Fruit fly (Drosophila melanogaster) whole organism, embryonic: ENCODE data around the gene Eig71Ed.
A peak's percentile ranks its signal among the peaks of the same experiment; 100 is the strongest.

Source experiments
- Atf6 ChIP-seq: fragments of 200-800 bp; sonication (Bioruptor generic); IDR thresholded peaks from 2 replicates; pipeline ENCODE4 v1.3.6; 2022; ENCODE audit warnings: missing biosample characterization, missing genetic modification characterization
- BEAF-32 ChIP-seq: fragments of 200-800 bp; sonication (Bioruptor generic); optimal IDR thresholded peaks from 3 replicates; lab custom pipeline; 2017; ENCODE audit warnings: missing biosample characterization, missing genetic modification characterization, mild to moderate bottlenecking, moderate library complexity, missing genetic modification reagents
- C15 ChIP-seq: fragments of 200-800 bp; sonication (Bioruptor generic); IDR thresholded peaks from 3 replicates; pipeline ENCODE4 v1.3.6; 2022; ENCODE audit warnings: missing biosample characterization, missing genetic modification characterization
- CG10209 ChIP-seq: fragments of 200-800 bp; sonication (Bioruptor generic); optimal IDR thresholded peaks from 3 replicates; lab custom pipeline; 2017; ENCODE audit warnings: missing biosample characterization, mild to moderate bottlenecking, missing genetic modification characterization, missing genetic modification reagents
- CG13624 ChIP-seq: fragments of 200-800 bp; sonication (Bioruptor generic); optimal IDR thresholded peaks from 2 replicates; lab custom pipeline; 2016; ENCODE audit warnings: missing biosample characterization, missing genetic modification characterization
- CG14860 ChIP-seq: fragments of 200-800 bp; sonication (Bioruptor generic); IDR thresholded peaks from 3 replicates; pipeline ENCODE4 v1.3.6; 2022; ENCODE audit warnings: missing biosample characterization, missing genetic modification characterization; ENCODE audit not compliant: partially characterized antibody
- CG15601 ChIP-seq: fragments of 200-800 bp; sonication (Bioruptor generic); optimal IDR thresholded peaks from 3 replicates; lab custom pipeline; 2019; ENCODE audit warnings: missing biosample characterization, mild to moderate bottlenecking, missing genetic modification characterization, moderate library complexity
- CG16813 ChIP-seq: fragments of 200-800 bp; sonication (Bioruptor generic); IDR thresholded peaks from 3 replicates; pipeline ENCODE4 v1.3.6; 2022; ENCODE audit warnings: missing biosample characterization, missing genetic modification characterization; ENCODE audit not compliant: partially characterized antibody
- CG16863 ChIP-seq: fragments of 200-800 bp; sonication (Bioruptor generic); optimal IDR thresholded peaks from 3 replicates; lab custom pipeline; 2016; ENCODE audit warnings: missing biosample characterization, missing genetic modification characterization
- CG17612 ChIP-seq: fragments of 200-800 bp; sonication (Bioruptor generic); IDR thresholded peaks from 2 replicates; pipeline ENCODE4 v1.3.6; 2022; ENCODE audit warnings: missing biosample characterization, missing genetic modification characterization
- CG18262 ChIP-seq: fragments of 200-800 bp; optimal IDR thresholded peaks from 3 replicates; lab custom pipeline; 2019; ENCODE audit warnings: missing biosample characterization, mild to moderate bottlenecking, missing genetic modification characterization, moderate library complexity
- CG1832 ChIP-seq: fragments of 200-800 bp; sonication (Bioruptor generic); optimal IDR thresholded peaks from 2 replicates; lab custom pipeline; 2017; ENCODE audit warnings: missing biosample characterization, mild to moderate bottlenecking, missing genetic modification characterization, inconsistent platforms
- CG2129 ChIP-seq: fragments of 200-800 bp; sonication (Bioruptor generic); IDR thresholded peaks from 2 replicates; pipeline ENCODE4 v1.3.6; 2022; ENCODE audit warnings: missing biosample characterization, missing genetic modification characterization; ENCODE audit not compliant: partially characterized antibody
- CG2199 ChIP-seq: fragments of 200-800 bp; sonication (Bioruptor generic); IDR thresholded peaks from 3 replicates; pipeline ENCODE4 v1.3.6; 2022; ENCODE audit warnings: missing biosample characterization, missing genetic modification characterization
- CG30020 ChIP-seq: fragments of 200-800 bp; optimal IDR thresholded peaks from 2 replicates; lab custom pipeline; 2019; ENCODE audit warnings: missing biosample characterization, mild to moderate bottlenecking, missing genetic modification characterization, moderate library complexity
- CG30431 ChIP-seq: fragments of 200-800 bp; sonication (Bioruptor generic); optimal IDR thresholded peaks from 2 replicates; lab custom pipeline; 2017; ENCODE audit warnings: missing biosample characterization, missing genetic modification characterization
- CG3726 ChIP-seq: fragments of 200-800 bp; sonication (Bioruptor generic); IDR thresholded peaks from 3 replicates; pipeline ENCODE4, ENCODE4 v1.3.6; 2022; ENCODE audit warnings: missing biosample characterization, missing genetic modification characterization
- CG4820 ChIP-seq: fragments of 200-800 bp; sonication (Bioruptor generic); optimal IDR thresholded peaks from 3 replicates; lab custom pipeline; 2016; ENCODE audit warnings: missing biosample characterization, missing genetic modification characterization
- CG4854 ChIP-seq: fragments of 200-800 bp; sonication (Bioruptor generic); optimal IDR thresholded peaks from 2 replicates; lab custom pipeline; 2016; ENCODE audit warnings: missing biosample characterization, missing genetic modification characterization, inconsistent platforms
- CG5180 ChIP-seq: fragments of 200-800 bp; sonication (Bioruptor generic); optimal IDR thresholded peaks from 3 replicates; lab custom pipeline; 2017; ENCODE audit warnings: missing biosample characterization, missing genetic modification characterization, mild to moderate bottlenecking, moderate library complexity, missing genetic modification reagents
- CG6765 ChIP-seq: fragments of 200-800 bp; sonication (Bioruptor generic); optimal IDR thresholded peaks from 3 replicates; lab custom pipeline; 2017; ENCODE audit warnings: missing biosample characterization, mild to moderate bottlenecking, missing genetic modification characterization
- CTCF ChIP-seq: fragments of 200-800 bp; sonication (Bioruptor generic); optimal IDR thresholded peaks from 2 replicates; lab custom pipeline; 2017; ENCODE audit warnings: missing biosample characterization, mild to moderate bottlenecking, missing genetic modification characterization, moderate library complexity
- Deaf1 ChIP-seq: fragments of 200-800 bp; optimal IDR thresholded peaks from 3 replicates; lab custom pipeline; 2019; ENCODE audit warnings: missing biosample characterization, mild to moderate bottlenecking, missing genetic modification characterization, moderate library complexity
- Dek ChIP-seq: fragments of 200-800 bp; sonication (Bioruptor generic); optimal IDR thresholded peaks from 3 replicates; lab custom pipeline; 2019; ENCODE audit warnings: missing biosample characterization, mild to moderate bottlenecking, missing genetic modification characterization, moderate library complexity
- HLH54F ChIP-seq: fragments of 200-800 bp; sonication (Bioruptor generic); optimal IDR thresholded peaks from 3 replicates; lab custom pipeline; 2016; ENCODE audit warnings: missing biosample characterization, missing genetic modification characterization
- Hr3 ChIP-seq: fragments of 200-800 bp; sonication (Bioruptor generic); optimal IDR thresholded peaks from 3 replicates; lab custom pipeline; 2016; ENCODE audit warnings: missing biosample characterization, missing genetic modification characterization
- Lpt ChIP-seq: fragments of >200 bp; optimal IDR thresholded peaks from 2 replicates; lab custom pipeline; 2018; ENCODE audit warnings: missing biosample characterization, missing genetic modification characterization
- Mrtf ChIP-seq: fragments of 200-800 bp; sonication (Bioruptor generic); IDR thresholded peaks from 3 replicates; pipeline ENCODE4 v1.3.6; 2022; ENCODE audit warnings: missing biosample characterization, missing genetic modification characterization
- Rx ChIP-seq: fragments of 200-800 bp; sonication (Bioruptor generic); IDR thresholded peaks from 2 replicates; pipeline ENCODE4 v1.3.6; 2022; ENCODE audit warnings: missing biosample characterization, missing genetic modification characterization
- Six4 ChIP-seq: fragments of 200-800 bp; sonication (Bioruptor generic); optimal IDR thresholded peaks from 2 replicates; lab custom pipeline; 2016; ENCODE audit warnings: missing biosample characterization, missing genetic modification characterization
- Stat92E ChIP-seq, 3 experiments: fragments of >200 bp in 2 of 3; fragments of 200-800 bp in 1 of 3; sonication (Bioruptor generic) in 1 of 3; optimal IDR thresholded peaks; 2 replicates each; lab custom pipeline; 2017 to 2019; ENCODE audit warnings: missing biosample characterization in 3 of 3, missing genetic modification characterization in 3 of 3, mild to moderate bottlenecking in 1 of 3, moderate library complexity in 1 of 3
- dmrt99B ChIP-seq: fragments of 200-800 bp; sonication (Bioruptor generic); optimal IDR thresholded peaks from 2 replicates; lab custom pipeline; 2018; ENCODE audit warnings: missing biosample characterization, mild to moderate bottlenecking, missing genetic modification characterization, moderate library complexity
- ftz-f1 ChIP-seq: fragments of 200-800 bp; sonication (Bioruptor generic); optimal IDR thresholded peaks from 2 replicates; lab custom pipeline; 2016; ENCODE audit warnings: missing biosample characterization, missing genetic modification characterization
- hb ChIP-seq: fragments of 200-800 bp; sonication (Bioruptor generic); IDR thresholded peaks from 3 replicates; pipeline ENCODE4 v1.3.6; 2022; ENCODE audit warnings: missing biosample characterization, missing genetic modification characterization; ENCODE audit not compliant: partially characterized antibody
- hth ChIP-seq: fragments of >200 bp; optimal IDR thresholded peaks from 2 replicates; lab custom pipeline; 2017; ENCODE audit warnings: inconsistent platforms
- inv ChIP-seq: fragments of 200-800 bp; sonication (Bioruptor generic); IDR thresholded peaks from 2 replicates; pipeline ENCODE4 v1.3.6; 2022; ENCODE audit warnings: missing biosample characterization, missing genetic modification characterization; ENCODE audit not compliant: partially characterized antibody
- jumu ChIP-seq: fragments of 200-800 bp; sonication (Bioruptor generic); optimal IDR thresholded peaks from 3 replicates; lab custom pipeline; 2016; ENCODE audit warnings: missing biosample characterization, missing genetic modification characterization
- lilli ChIP-seq: fragments of 200-800 bp; sonication (Bioruptor generic); optimal IDR thresholded peaks from 3 replicates; lab custom pipeline; 2016; ENCODE audit warnings: missing biosample characterization, missing genetic modification characterization
- mam ChIP-seq: fragments of 200-800 bp; sonication (Bioruptor generic); optimal IDR thresholded peaks from 3 replicates; lab custom pipeline; 2016; ENCODE audit warnings: missing biosample characterization, missing genetic modification characterization
- prd ChIP-seq, 3 experiments: fragments of >200 bp in 2 of 3; fragments of 200-800 bp in 1 of 3; sonication (Bioruptor generic) in 1 of 3; optimal IDR thresholded peaks in 2 of 3; IDR thresholded peaks in 1 of 3; 2 replicates in 2 of 3; 3 replicates in 1 of 3; pipeline versions ENCODE4 v1.3.6 to Lab custom; 2017 to 2022; ENCODE audit warnings: missing biosample characterization in 1 of 3, missing genetic modification characterization in 1 of 3
- shn ChIP-seq: fragments of 200-800 bp; sonication (Bioruptor generic); optimal IDR thresholded peaks from 3 replicates; lab custom pipeline; 2016; ENCODE audit warnings: missing biosample characterization, missing genetic modification characterization
- sisA ChIP-seq: fragments of 200-800 bp; sonication (Bioruptor generic); IDR thresholded peaks from 2 replicates; pipeline ENCODE4 v1.3.6; 2022; ENCODE audit warnings: missing biosample characterization, missing genetic modification characterization
- slbo ChIP-seq: fragments of 200-800 bp; sonication (Bioruptor generic); IDR thresholded peaks from 2 replicates; pipeline ENCODE4 v1.3.6; 2022; ENCODE audit warnings: missing biosample characterization, missing genetic modification characterization
- sr ChIP-seq: fragments of 200-800 bp; sonication (Bioruptor generic); IDR thresholded peaks from 3 replicates; pipeline ENCODE4 v1.3.6; 2022; ENCODE audit warnings: missing biosample characterization, missing genetic modification characterization
- stwl ChIP-seq: fragments of 200-800 bp; sonication (Bioruptor generic); optimal IDR thresholded peaks from 3 replicates; lab custom pipeline; 2018; ENCODE audit warnings: missing biosample characterization, mild to moderate bottlenecking, missing genetic modification characterization, moderate library complexity
- tap ChIP-seq: fragments of 200-800 bp; optimal IDR thresholded peaks from 3 replicates; lab custom pipeline; 2019; ENCODE audit warnings: missing biosample characterization, mild to moderate bottlenecking, missing genetic modification characterization, moderate library complexity
- trh ChIP-seq: fragments of 200-800 bp; sonication (Bioruptor generic); optimal IDR thresholded peaks from 2 replicates; lab custom pipeline; 2016; ENCODE audit warnings: missing biosample characterization, missing genetic modification characterization
- ttk ChIP-seq: fragments of 200-800 bp; sonication (Bioruptor generic); IDR thresholded peaks from 2 replicates; pipeline ENCODE4 v2.1.2; 2022; ENCODE audit warnings: missing biosample characterization, missing genetic modification characterization
- vfl ChIP-seq: fragments of 200-800 bp; sonication (Bioruptor generic); optimal IDR thresholded peaks from 2 replicates; lab custom pipeline; 2016; ENCODE audit warnings: missing biosample characterization, missing genetic modification characterization
- yki ChIP-seq: fragments of >200 bp; optimal IDR thresholded peaks from 3 replicates; lab custom pipeline; 2018

The Eig71Ed gene

dm6 chr3L:15619626-15620247 lies 32.6 kb upstream of the Eig71Ed start, which contains the start of gene Phs (continued):
- 0 out of 2 replicates have a peak, but pooled peaks have one; percentile 13 for TF ChIP-seq inv (GFP tag; lab: Robert Waterston, UW)
- peak; percentile 53; the same call in 1 of the 2 replicates for TF ChIP-seq CG17612 (GFP tag; lab: Robert Waterston, UW)
- peak; percentile 92 for TF ChIP-seq mam
- peak; percentile 39 for TF ChIP-seq BEAF-32
- TF ChIP-seq CG30020, result peak; percentile 16
- TF ChIP-seq Dek (tag; lab: Kevin White, UChicago), result peak; percentile 12
- peak; percentile 73 for TF ChIP-seq ftz-f1
- TF ChIP-seq trh (GFP tag; lab: Kevin White, UChicago), result peak; percentile 52
- TF ChIP-seq sisA (GFP tag; lab: Robert Waterston, UW), result peak; percentile 73
- TF ChIP-seq CG16813 (GFP tag; lab: Robert Waterston, UW), result peak; percentile 55; the same call in 2 of the 3 replicates
- TF ChIP-seq Mrtf, result peak; percentile 69
- no peak for TF ChIP-seq hb
- TF ChIP-seq CG4820, result peak; percentile 77
- peak; percentile 11 for TF ChIP-seq CTCF (GFP tag; lab: Kevin White, UChicago)
- peak; percentile 94 for TF ChIP-seq slbo (GFP tag; lab: Robert Waterston, UW)
- TF ChIP-seq Stat92E (GFP tag; optimal IDR thresholded peaks at IDR 0.05; lab: Kevin White, UChicago), result peak in 1 of 3 experiments; percentile 1
- no peak for TF ChIP-seq CG5180 (GFP tag; lab: Kevin White, UChicago)
- TF ChIP-seq Lpt (GFP tag; lab: Kevin White, UChicago), result no peak
- peak; percentile 94 for TF ChIP-seq CG13624 (GFP tag; lab: Kevin White, UChicago)
- TF ChIP-seq CG10209 (GFP tag; lab: Kevin White, UChicago), result peak; percentile 80
- TF ChIP-seq shn (GFP tag; lab: Kevin White, UChicago), result peak; percentile 93
- peak; percentile 71; the same call in 1 of the 3 replicates for TF ChIP-seq CG2199
- peak; percentile 72 for TF ChIP-seq Atf6 (GFP tag; lab: Robert Waterston, UW)
- peak; percentile 40 for TF ChIP-seq Six4 (GFP tag; lab: Kevin White, UChicago)
- TF ChIP-seq prd (optimal IDR thresholded peaks at IDR 0.05; lab: Kevin White, UChicago), result no peak
- peak; percentile 78 for TF ChIP-seq prd (GFP tag; IDR thresholded peaks at IDR 0.05; lab: Robert Waterston, UW)
- TF ChIP-seq Hr3 (GFP tag; lab: Kevin White, UChicago), result peak; percentile 55
- TF ChIP-seq C15, result peak; percentile 51; the same call in 1 of the 3 replicates
- TF ChIP-seq CG30431 (GFP tag; lab: Kevin White, UChicago), result peak; percentile 68
- no peak for TF ChIP-seq CG3726
- peak; percentile 80 for TF ChIP-seq CG16863 (GFP tag; lab: Kevin White, UChicago)
- TF ChIP-seq CG6765 (GFP tag; lab: Kevin White, UChicago), result peak; percentile 45
- peak; percentile 38 for TF ChIP-seq CG18262
- TF ChIP-seq vfl (GFP tag; lab: Kevin White, UChicago), result peak; percentile 90
- TF ChIP-seq dmrt99B (tag; lab: Kevin White, UChicago), result peak; percentile 18
- peak; percentile 65; the same call in 2 of the 3 replicates for TF ChIP-seq sr
- peak; percentile 44 for TF ChIP-seq yki
- peak; percentile 77 for TF ChIP-seq CG4854 (GFP tag; lab: Kevin White, UChicago)
- no peak for TF ChIP-seq hth (lab: Kevin White, UChicago)
- TF ChIP-seq HLH54F (GFP tag; lab: Kevin White, UChicago), result peak; percentile 93
- peak; percentile 90 for TF ChIP-seq jumu (GFP tag; lab: Kevin White, UChicago)
- TF ChIP-seq stwl (tag; lab: Kevin White, UChicago), result peak; percentile 99
- TF ChIP-seq Rx (GFP tag; lab: Robert Waterston, UW), result peak; percentile 84
- peak; percentile 24 for TF ChIP-seq Deaf1
- TF ChIP-seq tap (tag; lab: Kevin White, UChicago), result no peak
- TF ChIP-seq ttk, result peak; percentile 73
- TF ChIP-seq lilli (GFP tag; lab: Kevin White, UChicago), result peak; percentile 85
- TF ChIP-seq CG14860, result no peak
- TF ChIP-seq CG1832 (GFP tag; lab: Kevin White, UChicago), result no peak
- TF ChIP-seq CG2129 (GFP tag; lab: Robert Waterston, UW), result no peak
- peak; percentile 35 for TF ChIP-seq CG15601 (tag; lab: Kevin White, UChicago)
